Fruit fly (Drosophila melanogaster) whole organism, embryonic: ENCODE measurements around the gene CG7065.

Source experiments
- Asciz ChIP-seq: fragments of 200-800 bp; sonication (Bioruptor generic); optimal IDR thresholded peaks from 2 replicates; lab custom pipeline; 2017; ENCODE audit warnings: missing biosample characterization, mild to moderate bottlenecking, missing genetic modification characterization, missing genetic modification reagents
- BEAF-32 ChIP-seq: fragments of 200-800 bp; sonication (Bioruptor generic); optimal IDR thresholded peaks from 3 replicates; lab custom pipeline; 2017; ENCODE audit warnings: missing biosample characterization, missing genetic modification characterization, mild to moderate bottlenecking, moderate library complexity, missing genetic modification reagents
- CG11695 ChIP-seq: fragments of 200-800 bp; sonication (Bioruptor generic); IDR thresholded peaks from 3 replicates; pipeline ENCODE4 v1.3.6; 2022; ENCODE audit warnings: missing biosample characterization, missing genetic modification characterization
- CG11696 ChIP-seq: fragments of 200-800 bp; sonication (Bioruptor generic); IDR thresholded peaks from 2 replicates; pipeline ENCODE4 v1.3.6; 2022; ENCODE audit warnings: missing biosample characterization, missing genetic modification characterization
- CG12071 ChIP-seq: fragments of 200-800 bp; sonication (Bioruptor generic); optimal IDR thresholded peaks from 3 replicates; lab custom pipeline; 2018; ENCODE audit warnings: missing biosample characterization, mild to moderate bottlenecking, missing genetic modification characterization
- CG14965 ChIP-seq: fragments of 200-800 bp; sonication (Bioruptor generic); optimal IDR thresholded peaks from 2 replicates; lab custom pipeline; 2016; ENCODE audit warnings: missing biosample characterization, missing genetic modification characterization, borderline replicate concordance
- CG15601 ChIP-seq: fragments of 200-800 bp; sonication (Bioruptor generic); optimal IDR thresholded peaks from 3 replicates; lab custom pipeline; 2019; ENCODE audit warnings: missing biosample characterization, mild to moderate bottlenecking, missing genetic modification characterization, moderate library complexity
- CG16779 ChIP-seq: fragments of 200-800 bp; sonication (Bioruptor generic); IDR thresholded peaks from 2 replicates; pipeline ENCODE4 v1.3.6; 2022; ENCODE audit warnings: missing biosample characterization, missing genetic modification characterization
- CG17385 ChIP-seq: fragments of 200-800 bp; sonication (Bioruptor generic); optimal IDR thresholded peaks from 3 replicates; lab custom pipeline; 2018; ENCODE audit warnings: missing biosample characterization, mild to moderate bottlenecking, missing genetic modification characterization
- CG17802 ChIP-seq: fragments of 200-800 bp; sonication (Bioruptor generic); optimal IDR thresholded peaks from 2 replicates; lab custom pipeline; 2018; ENCODE audit warnings: missing biosample characterization, mild to moderate bottlenecking, missing genetic modification characterization, moderate library complexity
- CG1832 ChIP-seq: fragments of 200-800 bp; sonication (Bioruptor generic); optimal IDR thresholded peaks from 2 replicates; lab custom pipeline; 2017; ENCODE audit warnings: missing biosample characterization, mild to moderate bottlenecking, missing genetic modification characterization, inconsistent platforms
- CG3847 ChIP-seq: fragments of 200-800 bp; sonication (Bioruptor generic); IDR thresholded peaks from 2 replicates; pipeline ENCODE4 v1.3.6; 2022; ENCODE audit warnings: missing biosample characterization, missing genetic modification characterization
- CG4360 ChIP-seq: fragments of 200-800 bp; sonication (Bioruptor generic); IDR thresholded peaks from 2 replicates; pipeline ENCODE4 v1.3.6; 2022; ENCODE audit warnings: missing biosample characterization, missing genetic modification characterization
- CG6654 ChIP-seq: fragments of 200-800 bp; sonication (Bioruptor generic); optimal IDR thresholded peaks from 2 replicates; lab custom pipeline; 2017; ENCODE audit warnings: missing biosample characterization, mild to moderate bottlenecking, missing genetic modification characterization
- CG6791 ChIP-seq: fragments of 200-800 bp; sonication (Bioruptor generic); IDR thresholded peaks from 3 replicates; pipeline ENCODE4 v1.3.6; 2022; ENCODE audit warnings: missing biosample characterization, missing genetic modification characterization; ENCODE audit not compliant: partially characterized antibody
- CG7745 ChIP-seq: fragments of 200-800 bp; sonication (Bioruptor generic); optimal IDR thresholded peaks from 2 replicates; lab custom pipeline; 2018; ENCODE audit warnings: missing biosample characterization, mild to moderate bottlenecking, missing genetic modification characterization, moderate library complexity
- CG9727 ChIP-seq: fragments of 200-800 bp; sonication (Bioruptor generic); optimal IDR thresholded peaks from 3 replicates; lab custom pipeline; 2017; ENCODE audit warnings: missing biosample characterization, mild to moderate bottlenecking, missing genetic modification characterization
- CG9797 ChIP-seq: fragments of 200-800 bp; sonication (Bioruptor generic); optimal IDR thresholded peaks from 3 replicates; lab custom pipeline; 2018; ENCODE audit warnings: missing biosample characterization, mild to moderate bottlenecking, missing genetic modification characterization
- CG9876 ChIP-seq: fragments of 200-800 bp; sonication (Bioruptor generic); optimal IDR thresholded peaks from 2 replicates; lab custom pipeline; 2016; ENCODE audit warnings: missing biosample characterization, missing genetic modification characterization
- CTCF ChIP-seq: fragments of 200-800 bp; sonication (Bioruptor generic); optimal IDR thresholded peaks from 2 replicates; lab custom pipeline; 2017; ENCODE audit warnings: missing biosample characterization, mild to moderate bottlenecking, missing genetic modification characterization, moderate library complexity
- CrebB ChIP-seq: fragments of 200-800 bp; sonication (Bioruptor generic); optimal IDR thresholded peaks from 3 replicates; lab custom pipeline; 2018; ENCODE audit warnings: missing biosample characterization, mild to moderate bottlenecking, missing genetic modification characterization
- Dad ChIP-seq: fragments of 200-800 bp; sonication (Bioruptor generic); optimal IDR thresholded peaks from 3 replicates; lab custom pipeline; 2016; ENCODE audit warnings: missing biosample characterization, missing genetic modification characterization
- Doc2 ChIP-seq: fragments of 200-800 bp; sonication (Bioruptor generic); IDR thresholded peaks from 2 replicates; pipeline ENCODE4 v1.3.6; 2022; ENCODE audit warnings: missing biosample characterization, missing genetic modification characterization
- Fer1 ChIP-seq: fragments of 200-800 bp; sonication (Bioruptor generic); optimal IDR thresholded peaks from 2 replicates; lab custom pipeline; 2017; ENCODE audit warnings: missing biosample characterization, mild to moderate bottlenecking, missing genetic modification characterization
- Hr39 ChIP-seq: fragments of >200 bp; optimal IDR thresholded peaks from 2 replicates; lab custom pipeline; 2017
- Hr78 ChIP-seq, 2 experiments: fragments of 200-800 bp in 1 of 2; fragments of >200 bp in 1 of 2; sonication (Bioruptor generic) in 1 of 2; optimal IDR thresholded peaks; 2 replicates each; lab custom pipeline; 2017 to 2019; ENCODE audit warnings: missing biosample characterization in 2 of 2, missing genetic modification characterization in 2 of 2, mild to moderate bottlenecking in 1 of 2, moderate library complexity in 1 of 2
- MBD-R2 ChIP-seq: fragments of 200-800 bp; sonication (Bioruptor generic); IDR thresholded peaks from 2 replicates; pipeline ENCODE4 v1.3.6; 2022; ENCODE audit warnings: missing biosample characterization, missing genetic modification characterization
- Mes4 ChIP-seq: fragments of 200-800 bp; sonication (Bioruptor generic); optimal IDR thresholded peaks from 2 replicates; lab custom pipeline; 2016; ENCODE audit warnings: missing biosample characterization, missing genetic modification characterization
- NFAT ChIP-seq: fragments of 200-800 bp; sonication (Bioruptor generic); IDR thresholded peaks from 2 replicates; pipeline ENCODE4 v1.3.6; 2022; ENCODE audit warnings: missing biosample characterization, missing genetic modification characterization
- Oaz ChIP-seq: fragments of 200-800 bp; sonication (Bioruptor generic); IDR thresholded peaks from 2 replicates; pipeline ENCODE4 v1.3.6; 2022; ENCODE audit warnings: missing biosample characterization, missing genetic modification characterization
- Stat92E ChIP-seq, 3 experiments: fragments of >200 bp in 2 of 3; fragments of 200-800 bp in 1 of 3; sonication (Bioruptor generic) in 1 of 3; optimal IDR thresholded peaks; 2 replicates each; lab custom pipeline; 2017 to 2019; ENCODE audit warnings: missing biosample characterization in 3 of 3, missing genetic modification characterization in 3 of 3, mild to moderate bottlenecking in 1 of 3, moderate library complexity in 1 of 3
- caup ChIP-seq: fragments of 200-800 bp; sonication (Bioruptor generic); optimal IDR thresholded peaks from 3 replicates; lab custom pipeline; 2017; ENCODE audit warnings: missing biosample characterization, mild to moderate bottlenecking, missing genetic modification characterization, moderate library complexity; ENCODE audit not compliant: severe bottlenecking
- chif ChIP-seq, 2 experiments: fragments of 200-800 bp; sonication (Bioruptor generic); optimal IDR thresholded peaks; 3 replicates each; lab custom pipeline; 2016; ENCODE audit warnings: missing biosample characterization in 2 of 2, missing genetic modification characterization in 2 of 2
- ci ChIP-seq: fragments of 200-800 bp; sonication (Bioruptor generic); IDR thresholded peaks from 3 replicates; pipeline ENCODE4 v1.3.6; 2022; ENCODE audit warnings: missing biosample characterization, missing genetic modification characterization
- fd3F ChIP-seq: fragments of 200-800 bp; sonication (Bioruptor generic); optimal IDR thresholded peaks from 2 replicates; lab custom pipeline; 2018; ENCODE audit warnings: missing biosample characterization, mild to moderate bottlenecking, missing genetic modification characterization, moderate library complexity
- gsb-n ChIP-seq: fragments of 200-800 bp; sonication (Bioruptor generic); optimal IDR thresholded peaks from 3 replicates; lab custom pipeline; 2018; ENCODE audit warnings: missing biosample characterization, mild to moderate bottlenecking, missing genetic modification characterization
- luna ChIP-seq: fragments of 200-800 bp; sonication (Bioruptor generic); optimal IDR thresholded peaks from 2 replicates; lab custom pipeline; 2016; ENCODE audit warnings: missing biosample characterization, missing genetic modification characterization
- mirr ChIP-seq: fragments of 200-800 bp; sonication (Bioruptor generic); optimal IDR thresholded peaks from 3 replicates; lab custom pipeline; 2018; ENCODE audit warnings: missing biosample characterization, mild to moderate bottlenecking, missing genetic modification characterization
- oc ChIP-seq: fragments of 200-800 bp; sonication (Bioruptor generic); optimal IDR thresholded peaks from 2 replicates; lab custom pipeline; 2018; ENCODE audit warnings: missing biosample characterization, mild to moderate bottlenecking, missing genetic modification characterization, moderate library complexity
- pfk ChIP-seq: fragments of 200-800 bp; sonication (Bioruptor generic); optimal IDR thresholded peaks from 2 replicates; lab custom pipeline; 2018; ENCODE audit warnings: missing biosample characterization, mild to moderate bottlenecking, missing genetic modification characterization, moderate library complexity
- pho ChIP-seq: fragments of 200-800 bp; sonication (Bioruptor generic); optimal IDR thresholded peaks from 2 replicates; lab custom pipeline; 2016; ENCODE audit warnings: missing biosample characterization, missing genetic modification characterization
- scrt ChIP-seq: fragments of 200-800 bp; sonication (Bioruptor generic); optimal IDR thresholded peaks from 2 replicates; lab custom pipeline; 2018; ENCODE audit warnings: missing biosample characterization, mild to moderate bottlenecking, missing genetic modification characterization, moderate library complexity
- seq ChIP-seq: fragments of 200-800 bp; sonication (Bioruptor generic); IDR thresholded peaks from 2 replicates; pipeline ENCODE4 v1.3.6; 2022; ENCODE audit warnings: missing biosample characterization, missing genetic modification characterization
- sim ChIP-seq: fragments of 200-800 bp; sonication (Bioruptor generic); IDR thresholded peaks from 2 replicates; pipeline ENCODE4 v1.3.6; 2022; ENCODE audit warnings: missing biosample characterization, missing genetic modification characterization
- slbo ChIP-seq: fragments of 200-800 bp; sonication (Bioruptor generic); IDR thresholded peaks from 2 replicates; pipeline ENCODE4 v1.3.6; 2022; ENCODE audit warnings: missing biosample characterization, missing genetic modification characterization
- sna ChIP-seq: fragments of 200-800 bp; sonication (Bioruptor generic); IDR thresholded peaks from 2 replicates; pipeline ENCODE4 v1.3.6; 2022; ENCODE audit warnings: missing biosample characterization, missing genetic modification characterization; ENCODE audit not compliant: partially characterized antibody
- so ChIP-seq: fragments of 200-800 bp; sonication (Bioruptor generic); IDR thresholded peaks from 3 replicates; pipeline ENCODE4 v1.3.6; 2022; ENCODE audit warnings: missing biosample characterization, missing genetic modification characterization
- tgo ChIP-seq: fragments of 200-800 bp; sonication (Bioruptor generic); IDR thresholded peaks from 3 replicates; pipeline ENCODE4 v1.3.6; 2022; ENCODE audit warnings: missing biosample characterization, missing genetic modification characterization
- usp ChIP-seq: fragments of >200 bp; optimal IDR thresholded peaks from 2 replicates; lab custom pipeline; 2017; ENCODE audit warnings: missing biosample characterization, missing genetic modification characterization
- z ChIP-seq: fragments of 200-800 bp; sonication (Bioruptor generic); IDR thresholded peaks from 3 replicates; pipeline ENCODE4 v1.3.6; 2022; ENCODE audit warnings: missing biosample characterization, missing genetic modification characterization

The CG7065 gene

DNA sequence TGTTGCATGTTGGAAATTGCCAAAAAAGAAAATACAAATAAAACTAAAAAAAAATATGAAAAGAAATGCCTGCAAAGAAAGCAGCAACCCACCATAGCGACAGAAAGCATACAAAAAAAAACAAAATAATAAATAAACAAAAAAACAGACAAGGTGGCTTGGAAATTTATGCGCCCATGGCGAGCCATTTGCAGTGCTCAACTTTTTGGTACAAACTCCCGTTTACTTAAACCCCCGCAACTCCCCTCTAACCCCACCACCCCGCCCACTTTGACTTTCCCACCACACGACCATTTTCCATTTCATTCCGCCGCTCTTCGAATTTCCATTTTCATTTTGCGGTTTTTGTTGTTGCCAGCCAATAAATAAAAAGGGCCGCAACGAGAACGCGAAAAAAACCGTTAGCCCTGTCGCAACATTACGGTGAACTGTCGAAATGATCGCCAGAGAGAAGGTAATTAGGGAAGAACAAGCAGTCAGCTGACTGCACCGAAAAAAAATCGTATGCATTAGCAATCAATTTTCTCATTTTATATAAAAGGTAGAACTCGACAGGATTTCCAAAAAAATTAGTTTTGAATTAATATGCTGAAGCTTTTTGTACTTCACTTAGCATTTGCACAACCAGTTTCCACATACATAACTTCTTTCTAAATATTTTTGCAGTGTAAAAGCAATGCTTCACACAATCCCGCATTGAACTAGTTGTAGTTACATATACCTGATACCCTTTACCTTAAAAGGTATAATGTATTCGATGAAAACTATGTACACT, 5.3 kb upstream of the CG7065 start (continued):
- TF ChIP-seq mirr = no peak
- TF ChIP-seq Mes4 (GFP tag; lab: Kevin White, UChicago) = peak; percentile 20
- no peak for TF ChIP-seq BEAF-32 (GFP tag; lab: Kevin White, UChicago)
- TF ChIP-seq CG11696 (GFP tag; lab: Robert Waterston, UW) = no peak
- TF ChIP-seq ci (GFP tag; lab: Robert Waterston, UW) = peak; percentile 59; the same call in 1 of the 3 replicates
- TF ChIP-seq CG6654 = no peak
- peak; percentile 22 for TF ChIP-seq CG9727 (GFP tag; lab: Kevin White, UChicago)
- TF ChIP-seq CTCF (GFP tag; lab: Kevin White, UChicago) = no peak
- TF ChIP-seq pfk = no peak
- no peak for TF ChIP-seq CG14965 (GFP tag; lab: Kevin White, UChicago)
- TF ChIP-seq fd3F (GFP tag; lab: Kevin White, UChicago) = no peak
- peak; percentile 42 to 58 for TF ChIP-seq chif (GFP tag; optimal IDR thresholded peaks at IDR 0.05; lab: Kevin White, UChicago)
- no peak for TF ChIP-seq sna (GFP tag; lab: Robert Waterston, UW)
- no peak for TF ChIP-seq caup (GFP tag; lab: Kevin White, UChicago)
- no peak for TF ChIP-seq Doc2 (GFP tag; lab: Robert Waterston, UW)
- no peak for TF ChIP-seq sim (GFP tag; lab: Robert Waterston, UW)
- TF ChIP-seq MBD-R2 (GFP tag; lab: Robert Waterston, UW) = no peak
- no peak for TF ChIP-seq Hr78 (GFP tag; optimal IDR thresholded peaks at IDR 0.05; lab: Kevin White, UChicago)
- TF ChIP-seq NFAT (GFP tag; lab: Robert Waterston, UW) = no peak
- TF ChIP-seq CG17802 (tag; lab: Kevin White, UChicago) = peak; percentile 14
- TF ChIP-seq Oaz (GFP tag; lab: Robert Waterston, UW) = no peak
- no peak for TF ChIP-seq CG1832 (GFP tag; lab: Kevin White, UChicago)
- TF ChIP-seq CG3847 (GFP tag; lab: Robert Waterston, UW) = no peak
- no peak for TF ChIP-seq usp (GFP tag; lab: Kevin White, UChicago)
- TF ChIP-seq CG7745 (tag; lab: Kevin White, UChicago) = no peak
- no peak for TF ChIP-seq Stat92E (GFP tag; optimal IDR thresholded peaks at IDR 0.05; lab: Kevin White, UChicago)
- no peak for TF ChIP-seq CG9876 (GFP tag; lab: Kevin White, UChicago)
- peak; percentile 10 for TF ChIP-seq Asciz
- no peak for TF ChIP-seq seq
- TF ChIP-seq pho = peak; percentile 7
- TF ChIP-seq CG15601 (tag; lab: Kevin White, UChicago) = no peak
- TF ChIP-seq scrt (GFP tag; lab: Kevin White, UChicago) = no peak
- peak; percentile 60; the same call in 1 of the 3 replicates for TF ChIP-seq CG11695 (GFP tag; lab: Robert Waterston, UW)
- TF ChIP-seq Dad (GFP tag; lab: Kevin White, UChicago) = peak; percentile 4
- TF ChIP-seq oc = peak; percentile 40
- TF ChIP-seq gsb-n (tag; lab: Kevin White, UChicago) = peak; percentile 46
- TF ChIP-seq Hr39 (lab: Kevin White, UChicago) = no peak
- TF ChIP-seq so = no peak
- TF ChIP-seq CG12071 (GFP tag; lab: Kevin White, UChicago) = peak; percentile 31
- peak; percentile 45 for TF ChIP-seq slbo
- TF ChIP-seq CG4360 (GFP tag; lab: Robert Waterston, UW) = no peak
- TF ChIP-seq CG17385 = peak; percentile 57
- TF ChIP-seq CrebB (tag; lab: Kevin White, UChicago) = no peak
- no peak for TF ChIP-seq luna (GFP tag; lab: Kevin White, UChicago)
- no peak for TF ChIP-seq CG16779 (GFP tag; lab: Robert Waterston, UW)
- TF ChIP-seq CG9797 = no peak
- TF ChIP-seq z = no peak
- TF ChIP-seq tgo (GFP tag; lab: Robert Waterston, UW) = peak; percentile 46; the same call in 2 of the 3 replicates
- no peak for TF ChIP-seq CG6791
- TF ChIP-seq Fer1 (GFP tag; lab: Kevin White, UChicago) = peak; percentile 23
